Worm (Caenorhabditis elegans): ENCODE measurements around the gene pvf-1.

The pvf-1 gene

DNA sequence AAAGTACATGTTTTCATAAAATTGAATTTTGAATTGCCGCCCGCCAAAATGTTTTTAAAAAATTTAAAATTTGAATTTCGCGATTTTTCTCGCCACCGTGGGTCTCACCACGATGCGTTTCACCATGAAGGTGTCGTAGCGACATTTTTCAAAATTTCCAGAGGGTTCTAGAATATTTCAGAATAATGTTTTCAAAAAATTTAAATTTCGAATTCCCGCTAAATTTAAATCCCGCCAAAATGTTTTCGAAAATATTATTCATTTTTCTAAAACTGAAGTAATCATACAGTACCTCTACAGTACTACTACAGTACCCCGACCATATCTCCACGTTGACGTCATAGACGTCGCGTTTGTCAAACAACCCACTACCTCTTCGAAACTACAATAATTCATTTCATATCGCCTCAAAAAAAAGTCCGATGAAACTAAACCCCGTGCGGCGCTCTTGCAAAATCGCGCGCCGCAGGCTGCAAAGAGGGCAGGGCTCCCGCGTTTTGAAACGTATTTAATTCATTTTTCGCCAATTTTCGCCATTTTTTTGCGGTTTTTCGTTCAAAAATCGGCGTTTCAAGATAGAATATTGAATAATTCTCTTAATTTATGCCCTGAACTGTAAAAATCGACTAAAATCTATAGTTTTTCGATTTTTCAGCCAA lies at the start of gene pvf-1, which contains the start of gene Y39A3CL.7:
TSS of gene pvf-1 (minus strand) at position 51 of the 659 bp plus-strand sequence.
TSS of gene Y39A3CL.7 (plus strand) at position 656 of the 659 bp plus-strand sequence.
- TF ChIP-seq nhr-11 (tag; optimal IDR thresholded peaks at IDR 0.05) (no peak), lsy-2 (tag; optimal IDR thresholded peaks at IDR 0.05) (peak; percentile 49 to 60), nhr-20 (tag; optimal IDR thresholded peaks at IDR 0.05) (peak; percentile 34), egl-13 (tag; optimal IDR thresholded peaks at IDR 0.05) (no peak), nhr-76 (tag; optimal IDR thresholded peaks at IDR 0.05) (no peak), nhr-77 (tag; optimal IDR thresholded peaks at IDR 0.05) (no peak), sox-4 (tag; optimal IDR thresholded peaks at IDR 0.05) (peak; percentile 29), snu-23 (GFP tag; optimal IDR thresholded peaks at IDR 0.05) (peak; percentile 62), dpl-1 (GFP tag; optimal IDR thresholded peaks at IDR 0.05) (peak in 2 of 3 experiments; percentile 42 to 43), lin-35 (GFP tag; optimal IDR thresholded peaks at IDR 0.05) (peak; percentile 0 to 47), efl-1 (optimal IDR thresholded peaks at IDR 0.05) (peak; percentile 26 to 57), efl-1 (GFP tag; optimal IDR thresholded peaks at IDR 0.05 in 1 of 2) (peak; percentile 44 to 95), dsc-1 (tag; optimal IDR thresholded peaks at IDR 0.05) (peak; percentile 35), nhr-90 (tag; optimal IDR thresholded peaks at IDR 0.05; ENCODE audit: poor library complexity) (peak; percentile 34), ceh-82 (tag; optimal IDR thresholded peaks at IDR 0.05) (peak in 2 of 3 experiments; percentile 18 to 26), skn-1 (tag; optimal IDR thresholded peaks at IDR 0.05) (peak; percentile 23), xbp-1 (tag; optimal IDR thresholded peaks at IDR 0.05) (peak; percentile 53), unc-86 (tag; optimal IDR thresholded peaks at IDR 0.05) (peak; percentile 25), nhr-85 (tag) (peak; percentile 72), swsn-7 (tag; optimal IDR thresholded peaks at IDR 0.05) (peak; percentile 57), nhr-19 (GFP tag; conservative IDR thresholded peaks at IDR 0.05) (0 out of 2 replicates have a peak, but pooled peaks have one; percentile 33), mep-1 (tag; optimal IDR thresholded peaks at IDR 0.05) (peak; percentile 33), Y116A8C.19 (tag; optimal IDR thresholded peaks at IDR 0.05; ENCODE audit: borderline replicate concordance) (no peak), mef-2 (tag; optimal IDR thresholded peaks at IDR 0.05) (no peak), tbx-2 (tag; optimal IDR thresholded peaks at IDR 0.05) (peak; percentile 34), elt-3 (tag; optimal IDR thresholded peaks at IDR 0.05) (peak in 1 of 6 experiments; percentile 21), alr-1 (tag; optimal IDR thresholded peaks at IDR 0.05; ENCODE audit: borderline replicate concordance) (no peak), unc-130 (tag; optimal IDR thresholded peaks at IDR 0.05) (peak; percentile 62), mdl-1 (tag; optimal IDR thresholded peaks at IDR 0.05) (peak in 1 of 2 experiments; percentile 19)

DNA sequence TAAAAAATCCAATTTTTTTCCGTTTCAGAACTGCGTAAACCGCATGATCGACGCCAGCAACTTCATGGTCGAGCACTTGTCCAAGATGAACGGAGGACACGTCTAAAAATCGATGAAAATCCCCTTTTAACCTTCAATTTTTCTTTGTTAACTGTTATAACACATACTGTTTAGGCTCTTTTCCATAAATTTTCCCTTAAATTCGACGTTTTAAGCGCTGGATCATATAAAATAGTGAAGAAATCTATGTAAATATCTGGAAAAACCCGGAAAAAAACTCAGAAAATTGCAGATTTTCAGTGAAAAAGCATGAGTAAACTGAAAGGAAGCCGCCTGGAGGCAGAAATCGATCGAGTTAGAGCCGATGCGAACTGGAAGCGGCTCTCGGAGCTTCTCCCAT lies 36.0 kb upstream of the pvf-1 start, which contains the start of gene ttc-7:
TSS of gene ttc-7 (plus strand) at position 301 of the 400 bp plus-strand sequence.
- TF ChIP-seq egl-27 (tag; optimal IDR thresholded peaks at IDR 0.05) (no peak), unc-30 (tag; optimal IDR thresholded peaks at IDR 0.05) (no peak), lin-39 (tag; optimal IDR thresholded peaks at IDR 0.05) (no peak), aha-1 (tag; optimal IDR thresholded peaks at IDR 0.05) (no peak), blmp-1 (tag; optimal IDR thresholded peaks at IDR 0.05) (no peak), pag-3 (tag; optimal IDR thresholded peaks at IDR 0.05; ENCODE audit: borderline replicate concordance, insufficient read depth) (no peak), C34B4.2 (tag; optimal IDR thresholded peaks at IDR 0.05) (no peak), fkh-10 (GFP tag; optimal IDR thresholded peaks at IDR 0.05) (no peak), snpc-4 (tag; optimal IDR thresholded peaks at IDR 0.05) (no peak), nhr-85 (tag) (no peak), nhr-90 (tag; optimal IDR thresholded peaks at IDR 0.05; ENCODE audit: poor library complexity) (no peak), C16A3.4 (tag; optimal IDR thresholded peaks at IDR 0.05) (no peak), skn-1 (tag; optimal IDR thresholded peaks at IDR 0.05) (no peak), fkh-8 (tag; optimal IDR thresholded peaks at IDR 0.05) (no peak), dpl-1 (GFP tag; optimal IDR thresholded peaks at IDR 0.05) (no peak), mdl-1 (tag; optimal IDR thresholded peaks at IDR 0.05) (no peak), zag-1 (tag; optimal IDR thresholded peaks at IDR 0.05) (no peak), jun-1 (tag; optimal IDR thresholded peaks at IDR 0.05) (no peak), sox-4 (tag; optimal IDR thresholded peaks at IDR 0.05) (no peak), ceh-90 (tag; optimal IDR thresholded peaks at IDR 0.05) (no peak)
